Fruit fly (Drosophila melanogaster) whole organism, adult: ENCODE results near the gene Shmt.

Experiments
- CG11617 ChIP-seq: fragments of 200-800 bp; sonication (Bioruptor generic); optimal IDR thresholded peaks from 2 replicates; lab custom pipeline; 2017; ENCODE audit warnings: mild to moderate bottlenecking, missing biosample characterization, missing genetic modification reagents, missing genetic modification characterization
- CG12768 ChIP-seq: fragments of 200-800 bp; sonication (Bioruptor generic); optimal IDR thresholded peaks from 2 replicates; lab custom pipeline; 2017; ENCODE audit warnings: missing biosample characterization, missing genetic modification characterization, mild to moderate bottlenecking, moderate library complexity, missing genetic modification reagents
- CG14711 ChIP-seq: fragments of 200-800 bp; sonication (Bioruptor generic); optimal IDR thresholded peaks from 2 replicates; lab custom pipeline; 2018; ENCODE audit warnings: missing biosample characterization, mild to moderate bottlenecking, missing genetic modification characterization, moderate library complexity
- CG1620 ChIP-seq: fragments of 200-800 bp; sonication (Bioruptor generic); optimal IDR thresholded peaks from 2 replicates; lab custom pipeline; 2016; ENCODE audit warnings: missing biosample characterization, missing genetic modification characterization
- CG33017 ChIP-seq: fragments of 200-800 bp; sonication (Bioruptor generic); optimal IDR thresholded peaks from 2 replicates; lab custom pipeline; 2018; ENCODE audit warnings: missing biosample characterization, mild to moderate bottlenecking, missing genetic modification characterization, moderate library complexity
- CG5204 ChIP-seq: fragments of 200-800 bp; sonication (Bioruptor generic); optimal IDR thresholded peaks from 2 replicates; lab custom pipeline; 2016; ENCODE audit warnings: missing biosample characterization, missing genetic modification characterization
- CG7045 ChIP-seq: fragments of 200-800 bp; sonication (Bioruptor generic); optimal IDR thresholded peaks from 2 replicates; lab custom pipeline; 2017; ENCODE audit warnings: missing biosample characterization, mild to moderate bottlenecking, missing genetic modification characterization
- CG7101 ChIP-seq: fragments of 200-800 bp; sonication (Bioruptor generic); optimal IDR thresholded peaks from 2 replicates; lab custom pipeline; 2018; ENCODE audit warnings: missing biosample characterization, mild to moderate bottlenecking, missing genetic modification characterization, moderate library complexity
- Clk ChIP-seq: fragments of 200-800 bp; sonication (Bioruptor generic); optimal IDR thresholded peaks from 2 replicates; lab custom pipeline; 2017; ENCODE audit warnings: missing biosample characterization, missing genetic modification characterization
- Crg-1 ChIP-seq: fragments of 200-800 bp; sonication (Bioruptor generic); optimal IDR thresholded peaks from 2 replicates; lab custom pipeline; 2016; ENCODE audit warnings: missing biosample characterization, missing genetic modification characterization
- Hr96 ChIP-seq: fragments of 200-800 bp; sonication (Bioruptor generic); optimal IDR thresholded peaks from 2 replicates; lab custom pipeline; 2016; ENCODE audit warnings: missing biosample characterization, missing genetic modification characterization
- Mnt ChIP-seq: fragments of 200-800 bp; sonication (Bioruptor generic); optimal IDR thresholded peaks from 2 replicates; lab custom pipeline; 2016; ENCODE audit warnings: missing biosample characterization, mild to moderate bottlenecking, missing genetic modification characterization
- bab1 ChIP-seq: fragments of 200-800 bp; sonication (Bioruptor generic); optimal IDR thresholded peaks from 3 replicates; lab custom pipeline; 2019; ENCODE audit warnings: missing biosample characterization, mild to moderate bottlenecking, missing genetic modification characterization, moderate library complexity
- cic ChIP-seq: fragments of 200-800 bp; sonication (Bioruptor generic); optimal IDR thresholded peaks from 2 replicates; lab custom pipeline; 2017; ENCODE audit warnings: missing biosample characterization, mild to moderate bottlenecking, missing genetic modification characterization, moderate library complexity
- cnc ChIP-seq, 2 experiments: fragments of >200 bp; optimal IDR thresholded peaks; 2 replicates each; lab custom pipeline; 2017
- kay ChIP-seq: fragments of 200-800 bp; sonication (Bioruptor generic); peaks from one replicate; lab custom pipeline; 2016; ENCODE audit warnings: missing biosample characterization, missing genetic modification characterization, borderline replicate concordance
- ovo ChIP-seq: fragments of 200-800 bp; sonication (Bioruptor generic); optimal IDR thresholded peaks from 2 replicates; lab custom pipeline; 2016; ENCODE audit warnings: missing biosample characterization, missing genetic modification characterization
- pad ChIP-seq: fragments of 200-800 bp; sonication (Bioruptor generic); optimal IDR thresholded peaks from 3 replicates; lab custom pipeline; 2017; ENCODE audit warnings: missing biosample characterization, missing genetic modification characterization, mild to moderate bottlenecking, moderate library complexity, missing genetic modification reagents
- tj ChIP-seq: fragments of 200-800 bp; sonication (Bioruptor generic); optimal IDR thresholded peaks from 3 replicates; lab custom pipeline; 2017; ENCODE audit warnings: missing biosample characterization, mild to moderate bottlenecking, missing genetic modification characterization, moderate library complexity
- toe ChIP-seq: fragments of 200-800 bp; sonication (Bioruptor generic); optimal IDR thresholded peaks from 2 replicates; lab custom pipeline; 2016; ENCODE audit warnings: missing biosample characterization, missing genetic modification characterization

Shmt gene

dm6 chrX:5920932-5921331 lies 4.3 kb upstream of the Shmt start:
- TF ChIP-seq cic (GFP tag; lab: Kevin White, UChicago) (peak; percentile 67), kay (GFP tag; lab: Kevin White, UChicago) (peak; percentile 44), Hr96 (GFP tag; lab: Kevin White, UChicago) (no peak), pad (peak; percentile 3), toe (GFP tag; lab: Kevin White, UChicago) (no peak), tj (GFP tag; lab: Kevin White, UChicago) (peak; percentile 55), CG7101 (peak; percentile 69), Crg-1 (GFP tag; lab: Kevin White, UChicago) (no peak), CG33017 (tag; lab: Kevin White, UChicago) (peak; percentile 31), CG12768 (GFP tag; lab: Kevin White, UChicago) (no peak), CG14711 (tag; lab: Kevin White, UChicago) (peak; percentile 35), CG11617 (GFP tag; lab: Kevin White, UChicago) (peak; percentile 69), cnc (optimal IDR thresholded peaks at IDR 0.05; lab: Kevin White, UChicago) (no peak), ovo (GFP tag; lab: Kevin White, UChicago) (no peak), CG5204 (GFP tag; lab: Kevin White, UChicago) (peak; percentile 45), Mnt (GFP tag; lab: Kevin White, UChicago) (peak; percentile 49)

DNA sequence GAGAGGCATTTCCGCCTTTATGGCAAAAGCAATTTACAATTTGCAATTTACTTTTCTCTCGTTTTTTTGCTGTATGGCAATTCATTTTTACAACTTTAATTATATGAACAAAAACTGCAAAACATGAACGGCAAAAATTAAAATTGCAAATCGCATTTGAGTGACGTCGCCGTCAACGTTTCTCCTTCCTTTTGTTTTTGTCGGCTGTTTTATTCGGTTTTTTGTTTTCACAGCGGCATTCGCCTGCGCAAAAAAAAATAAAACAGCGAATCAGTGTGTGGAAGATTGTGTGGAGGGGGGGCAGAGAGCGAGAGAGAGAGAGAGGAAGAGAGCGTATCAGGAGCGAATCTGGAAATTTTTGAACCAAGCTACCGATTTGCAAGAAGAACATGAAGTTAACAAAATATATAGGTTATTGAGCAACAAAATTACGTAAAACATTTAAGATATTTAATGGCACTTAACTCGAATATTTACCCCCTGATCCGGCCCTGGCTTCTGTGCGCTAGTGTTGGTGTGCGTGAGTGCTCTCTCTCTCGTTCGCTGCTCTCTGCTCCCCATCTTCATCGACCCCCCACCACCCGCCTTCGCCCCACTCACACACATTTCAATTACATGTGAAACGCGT lies 2.0 kb upstream of the Shmt start:
- peak; percentile 94 for TF ChIP-seq CG11617 (GFP tag; lab: Kevin White, UChicago)
- peak; percentile 88 for TF ChIP-seq toe (GFP tag; lab: Kevin White, UChicago)
- peak; percentile 96 for TF ChIP-seq CG12768 (GFP tag; lab: Kevin White, UChicago)
- TF ChIP-seq CG1620 (GFP tag; lab: Kevin White, UChicago): peak; percentile 94
- TF ChIP-seq cnc (optimal IDR thresholded peaks at IDR 0.05; lab: Kevin White, UChicago): no peak
- peak; percentile 96 for TF ChIP-seq kay (GFP tag; lab: Kevin White, UChicago)
- TF ChIP-seq CG7045: peak; percentile 92
- peak; percentile 96 for TF ChIP-seq CG14711 (tag; lab: Kevin White, UChicago)
- peak; percentile 81 for TF ChIP-seq tj (GFP tag; lab: Kevin White, UChicago)
- TF ChIP-seq Crg-1 (GFP tag; lab: Kevin White, UChicago): peak; percentile 98
- TF ChIP-seq ovo (GFP tag; lab: Kevin White, UChicago): peak; percentile 38
- TF ChIP-seq cic (GFP tag; lab: Kevin White, UChicago): peak; percentile 90
- TF ChIP-seq Mnt (GFP tag; lab: Kevin White, UChicago): peak; percentile 94
- peak; percentile 91 for TF ChIP-seq bab1 (GFP tag; lab: Kevin White, UChicago)
- TF ChIP-seq CG7101: peak; percentile 99
- TF ChIP-seq Hr96 (GFP tag; lab: Kevin White, UChicago): peak; percentile 97
- peak; percentile 96 for TF ChIP-seq CG33017 (tag; lab: Kevin White, UChicago)
- peak; percentile 88 for TF ChIP-seq CG5204 (GFP tag; lab: Kevin White, UChicago)
- peak; percentile 94 for TF ChIP-seq pad
- TF ChIP-seq Clk (GFP tag; lab: Kevin White, UChicago): peak; percentile 81

dm6 chrX:5917310-5917988 lies 852 bp upstream of the Shmt start:
- TF ChIP-seq tj (GFP tag; lab: Kevin White, UChicago) (peak; percentile 91), ovo (GFP tag; lab: Kevin White, UChicago) (no peak)

DNA sequence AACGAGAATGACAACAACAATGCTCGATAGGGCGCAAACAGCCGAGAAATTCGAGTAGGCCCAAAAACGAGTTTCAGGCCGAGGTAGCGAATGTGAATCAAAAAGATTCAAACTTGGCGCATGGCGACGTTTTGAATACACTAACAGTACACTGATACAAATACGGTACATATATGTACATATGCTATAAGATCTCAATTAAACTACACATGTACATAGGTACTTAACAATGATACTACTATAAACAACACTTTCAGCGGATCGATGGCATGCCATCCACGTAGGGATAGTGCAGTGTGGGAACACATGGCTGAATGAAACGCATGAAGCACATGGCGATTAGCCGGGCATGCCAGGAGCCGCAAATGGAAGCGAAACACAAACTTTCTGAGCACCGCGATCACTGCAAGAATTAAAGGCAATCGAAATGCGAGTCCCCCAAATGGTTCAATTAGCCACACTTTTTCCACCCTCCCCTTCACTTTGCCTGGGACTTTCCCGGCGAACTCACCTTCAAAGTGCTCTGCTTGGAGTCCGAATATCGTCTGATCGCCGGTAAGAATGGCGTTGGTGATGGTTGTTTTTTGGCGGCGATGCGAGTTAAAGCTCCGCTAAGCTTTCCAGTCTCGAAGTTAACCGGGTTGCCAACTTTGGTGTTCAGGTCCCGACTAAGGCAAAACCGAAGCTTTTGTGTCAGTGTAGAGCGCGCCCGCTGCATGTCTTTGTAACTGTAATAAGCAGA lies 674 bp downstream of the Shmt start:
- no peak for TF ChIP-seq CG11617 (GFP tag; lab: Kevin White, UChicago)
- TF ChIP-seq CG5204 (GFP tag; lab: Kevin White, UChicago): no peak
- no peak for TF ChIP-seq Clk (GFP tag; lab: Kevin White, UChicago)
- TF ChIP-seq CG7045: no peak
- no peak for TF ChIP-seq kay (GFP tag; lab: Kevin White, UChicago)
- TF ChIP-seq Crg-1 (GFP tag; lab: Kevin White, UChicago): no peak
- TF ChIP-seq bab1 (GFP tag; lab: Kevin White, UChicago): peak; percentile 83
- no peak for TF ChIP-seq tj (GFP tag; lab: Kevin White, UChicago)
- TF ChIP-seq CG7101: no peak
- TF ChIP-seq cic (GFP tag; lab: Kevin White, UChicago): peak; percentile 6
- peak; percentile 40 for TF ChIP-seq CG14711 (tag; lab: Kevin White, UChicago)
- TF ChIP-seq Mnt (GFP tag; lab: Kevin White, UChicago): peak; percentile 88
- TF ChIP-seq cnc (optimal IDR thresholded peaks at IDR 0.05; lab: Kevin White, UChicago): no peak

dm6 chrX:5914992-5915751 lies 1.4 kb downstream of the Shmt start:
- peak; percentile 2 for TF ChIP-seq CG1620 (GFP tag; lab: Kevin White, UChicago)
- TF ChIP-seq kay (GFP tag; lab: Kevin White, UChicago): no peak
- TF ChIP-seq cic (GFP tag; lab: Kevin White, UChicago): peak; percentile 61
- no peak for TF ChIP-seq CG12768 (GFP tag; lab: Kevin White, UChicago)
- TF ChIP-seq tj (GFP tag; lab: Kevin White, UChicago): peak; percentile 7
